Worm (Caenorhabditis elegans): ENCODE measurements around the gene srh-235.

srh-235 gene

ce11 chrV:17471564-17471963 is at the start of gene srh-235:
srh-235 (minus strand) TSS chrV:17471664.
- TF ChIP-seq nhr-77 (tag; optimal IDR thresholded peaks at IDR 0.05) = no peak
- TF ChIP-seq nhr-10 (tag; optimal IDR thresholded peaks at IDR 0.05) = no peak
- no peak for TF ChIP-seq zag-1 (tag; optimal IDR thresholded peaks at IDR 0.05)
- no peak for TF ChIP-seq aly-2 (tag; optimal IDR thresholded peaks at IDR 0.05)
- no peak for TF ChIP-seq nhr-12 (tag; optimal IDR thresholded peaks at IDR 0.05)
- no peak for TF ChIP-seq ztf-11 (tag; optimal IDR thresholded peaks at IDR 0.05)
- no peak for TF ChIP-seq dmd-4 (tag; optimal IDR thresholded peaks at IDR 0.05)
- TF ChIP-seq elt-3 (tag; optimal IDR thresholded peaks at IDR 0.05) = no peak
- TF ChIP-seq sma-9 (GFP tag; optimal IDR thresholded peaks at IDR 0.05) = no peak
- no peak for TF ChIP-seq sma-9 (tag; optimal IDR thresholded peaks at IDR 0.05)
- no peak for TF ChIP-seq ceh-82 (tag; optimal IDR thresholded peaks at IDR 0.05)
- TF ChIP-seq nhr-23 (tag; optimal IDR thresholded peaks at IDR 0.05) = no peak
- no peak for TF ChIP-seq elt-1 (tag; optimal IDR thresholded peaks at IDR 0.05)
- TF ChIP-seq sem-4 (tag; optimal IDR thresholded peaks at IDR 0.05) = no peak
- no peak for TF ChIP-seq mab-5 (tag; optimal IDR thresholded peaks at IDR 0.05)
- TF ChIP-seq ztf-4 (tag; optimal IDR thresholded peaks at IDR 0.05) = no peak

ce11 chrV:17520735-17521134 is 49.3 kb upstream of the srh-235 start, which contains the start of gene fbxa-136:
fbxa-136 (plus strand) TSS chrV:17521035.
- TF ChIP-seq ztf-1 (GFP tag; conservative IDR thresholded peaks at IDR 0.05) = no peak
- TF ChIP-seq blmp-1 (tag; optimal IDR thresholded peaks at IDR 0.05; ENCODE audit: insufficient read depth) = no peak
- no peak for TF ChIP-seq nhr-21 (tag; optimal IDR thresholded peaks at IDR 0.05)
- TF ChIP-seq crh-2 (tag; optimal IDR thresholded peaks at IDR 0.05) = no peak
- TF ChIP-seq fos-1 (tag; optimal IDR thresholded peaks at IDR 0.05) = no peak
- TF ChIP-seq sma-3 (GFP tag; optimal IDR thresholded peaks at IDR 0.05) = no peak
- TF ChIP-seq lsy-2 (tag; optimal IDR thresholded peaks at IDR 0.05) = no peak
- TF ChIP-seq gmeb-1 (tag; optimal IDR thresholded peaks at IDR 0.05) = peak; percentile 26

ce11 chrV:17513831-17514230 is 42.4 kb upstream of the srh-235 start:
- TF ChIP-seq aly-2 (tag; optimal IDR thresholded peaks at IDR 0.05) = no peak
- TF ChIP-seq unc-62 (GFP tag; optimal IDR thresholded peaks at IDR 0.05) = no peak
- no peak for TF ChIP-seq R02D3.7 (tag; optimal IDR thresholded peaks at IDR 0.05)
- TF ChIP-seq C34F6.9 (tag; optimal IDR thresholded peaks at IDR 0.05) = no peak
- no peak for TF ChIP-seq nhr-23 (tag; optimal IDR thresholded peaks at IDR 0.05)
- no peak for TF ChIP-seq ama-1 (optimal IDR thresholded peaks at IDR 0.05)

- TF ChIP-seq R02D3.7 (tag; optimal IDR thresholded peaks at IDR 0.05) = no peak
- no peak for TF ChIP-seq gmeb-1 (tag; optimal IDR thresholded peaks at IDR 0.05)
- TF ChIP-seq nhr-129 (tag; optimal IDR thresholded peaks at IDR 0.05) = no peak
- TF ChIP-seq aly-2 (tag; optimal IDR thresholded peaks at IDR 0.05) = no peak
- TF ChIP-seq lin-39 (tag; optimal IDR thresholded peaks at IDR 0.05) = no peak
- no peak for TF ChIP-seq alr-1 (tag; optimal IDR thresholded peaks at IDR 0.05)
- TF ChIP-seq ama-1 (optimal IDR thresholded peaks at IDR 0.05) = no peak
These were observed 41.3 kb upstream of the srh-235 start for ce11 chrV:17512763-17513162.

ce11 chrV:17508493-17508892 is 37.0 kb upstream of the srh-235 start, which contains the start of gene srw-32:
srw-32 (plus strand) TSS chrV:17508793.
- no peak for TF ChIP-seq alr-1 (tag; optimal IDR thresholded peaks at IDR 0.05)
- no peak for TF ChIP-seq unc-55 (GFP tag; optimal IDR thresholded peaks at IDR 0.05)
- no peak for TF ChIP-seq R02D3.7 (tag; optimal IDR thresholded peaks at IDR 0.05)
- TF ChIP-seq crh-2 (tag; optimal IDR thresholded peaks at IDR 0.05) = no peak
- TF ChIP-seq snpc-4 (tag; optimal IDR thresholded peaks at IDR 0.05) = no peak
- TF ChIP-seq ama-1 (optimal IDR thresholded peaks at IDR 0.05) = no peak

ce11 chrV:17506289-17506688 is 34.8 kb upstream of the srh-235 start, which contains the start of gene srw-31:
srw-31 (plus strand) TSS chrV:17506589.
- TF ChIP-seq ztf-4 (tag; optimal IDR thresholded peaks at IDR 0.05) (no peak), snpc-4 (tag; optimal IDR thresholded peaks at IDR 0.05) (no peak), ztf-11 (tag; optimal IDR thresholded peaks at IDR 0.05) (no peak)

All from whole organism, L2 larva.